Worm (Caenorhabditis elegans): ENCODE results near the gene nas-12.

The nas-12 gene

DNA sequence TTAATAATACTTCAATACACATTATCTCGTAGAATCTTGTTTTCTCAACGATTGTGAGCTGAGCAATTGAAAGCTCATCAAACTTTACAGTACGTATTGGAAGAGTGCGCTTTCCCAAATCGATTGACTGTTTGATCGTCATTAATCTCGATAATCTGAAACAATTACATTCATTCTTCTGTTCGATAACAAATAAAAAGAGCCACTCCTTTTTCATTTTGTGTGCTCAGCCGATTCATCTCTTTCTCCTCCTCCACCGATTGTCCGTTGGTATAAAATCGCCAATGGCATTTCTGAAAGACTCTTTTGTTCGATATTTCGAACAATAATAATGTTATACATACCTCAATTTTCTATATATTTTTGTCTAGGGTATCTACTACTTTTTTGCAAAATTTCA is at the start of gene nas-12:
nas-12 (plus strand) TSS at position 301 of the 400 bp plus-strand sequence.
- TF ChIP-seq ets-7 (tag; optimal IDR thresholded peaks at IDR 0.05), result no peak
- TF ChIP-seq scrt-1 (GFP tag; IDR thresholded peaks at IDR 0.05), result no peak
- no peak for TF ChIP-seq tra-4 (tag; optimal IDR thresholded peaks at IDR 0.05)
- no peak for TF ChIP-seq tbx-11 (GFP tag; IDR thresholded peaks at IDR 0.05)
- TF ChIP-seq aly-1 (tag; optimal IDR thresholded peaks at IDR 0.05), result no peak
- TF ChIP-seq hnd-1 (tag; optimal IDR thresholded peaks at IDR 0.05), result no peak
- TF ChIP-seq hmg-4 (GFP tag; optimal IDR thresholded peaks at IDR 0.05), result no peak
- TF ChIP-seq F13C5.2 (tag; optimal IDR thresholded peaks at IDR 0.05), result no peak
- no peak for TF ChIP-seq ceh-13 (GFP tag; optimal IDR thresholded peaks at IDR 0.05)
- TF ChIP-seq sea-1 (GFP tag; conservative IDR thresholded peaks at IDR 0.05), result no peak
- no peak for TF ChIP-seq hmbx-1 (tag; optimal IDR thresholded peaks at IDR 0.05)
- TF ChIP-seq B0310.2 (tag; optimal IDR thresholded peaks at IDR 0.05), result no peak
- no peak for TF ChIP-seq tbx-37 (GFP tag; conservative IDR thresholded peaks at IDR 0.05)
- TF ChIP-seq ama-1 (optimal IDR thresholded peaks at IDR 0.05), result no peak
- no peak for TF ChIP-seq pes-1 (GFP tag; IDR thresholded peaks at IDR 0.05)
- TF ChIP-seq flt-1 (GFP tag; IDR thresholded peaks at IDR 0.05), result no peak
- no peak for TF ChIP-seq ceh-36 (tag; optimal IDR thresholded peaks at IDR 0.05)

DNA sequence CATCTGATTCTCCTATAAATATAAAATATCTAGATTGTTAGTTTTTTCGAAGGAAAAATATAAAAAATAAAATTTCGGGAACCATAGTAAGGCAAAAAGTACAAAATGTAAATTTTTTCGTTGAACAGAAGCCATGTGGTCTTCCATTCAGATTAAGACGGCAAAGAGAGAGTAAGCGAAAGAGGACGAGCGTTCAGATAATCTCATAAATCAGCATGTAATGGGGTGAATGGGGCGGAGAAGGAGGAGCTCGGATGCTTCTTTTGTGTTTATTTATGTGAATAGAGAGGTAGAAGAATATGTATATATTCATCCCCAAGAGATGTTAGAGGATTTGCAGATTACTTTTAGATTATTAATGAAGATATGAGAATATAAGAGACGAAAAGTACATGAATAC is 49.5 kb upstream of the nas-12 start, which contains the start of gene pxf-1:
pxf-1 (minus strand) TSS at position 14 of the 400 bp plus-strand sequence.
- TF ChIP-seq tbx-11 (GFP tag; IDR thresholded peaks at IDR 0.05) (no peak), hmg-4 (GFP tag; optimal IDR thresholded peaks at IDR 0.05) (no peak), aly-1 (tag; optimal IDR thresholded peaks at IDR 0.05) (no peak), sea-1 (GFP tag; conservative IDR thresholded peaks at IDR 0.05) (no peak)

ce11 chrIV:10174932-10175732 is 48.7 kb upstream of the nas-12 start:
- TF ChIP-seq aly-1 (tag; optimal IDR thresholded peaks at IDR 0.05) (no peak), B0310.2 (tag; optimal IDR thresholded peaks at IDR 0.05) (peak; percentile 45), pes-1 (GFP tag; IDR thresholded peaks at IDR 0.05) (no peak), tbx-37 (GFP tag; conservative IDR thresholded peaks at IDR 0.05) (no peak), ama-1 (optimal IDR thresholded peaks at IDR 0.05) (no peak), scrt-1 (GFP tag; IDR thresholded peaks at IDR 0.05) (no peak), flt-1 (GFP tag; IDR thresholded peaks at IDR 0.05) (no peak), F13C5.2 (tag; optimal IDR thresholded peaks at IDR 0.05) (no peak), tbx-11 (GFP tag; IDR thresholded peaks at IDR 0.05) (no peak), ceh-36 (tag; optimal IDR thresholded peaks at IDR 0.05) (peak; percentile 28), hmg-4 (GFP tag; optimal IDR thresholded peaks at IDR 0.05) (peak; percentile 79)

- TF ChIP-seq tra-4 (tag; optimal IDR thresholded peaks at IDR 0.05) (no peak), ceh-13 (GFP tag; optimal IDR thresholded peaks at IDR 0.05) (no peak)
These were observed 47.5 kb upstream of the nas-12 start, which contains the start of gene rack-1 for ce11 chrIV:10176252-10176730. TSS of gene rack-1 (plus strand) at chrIV:10176680.

DNA sequence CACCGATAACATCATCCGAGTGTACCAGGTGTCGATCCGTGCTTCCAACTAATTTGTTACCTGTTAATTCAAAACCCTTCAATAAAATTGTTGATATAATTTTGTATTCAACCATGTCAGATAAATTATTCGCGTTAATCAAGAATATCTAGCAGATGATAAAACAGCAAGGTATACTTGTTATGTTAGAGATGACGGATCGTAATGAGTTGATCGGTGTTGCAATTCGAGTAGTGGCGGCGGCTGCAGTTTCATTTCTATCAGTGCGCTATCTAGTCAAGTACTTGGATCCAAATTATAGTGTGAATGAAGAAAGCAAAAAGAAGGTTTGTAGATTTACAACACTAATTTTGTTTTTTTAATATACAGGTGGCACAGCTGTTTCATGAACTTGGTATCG is 46.0 kb upstream of the nas-12 start, which contains the start of gene mspn-1:
mspn-1 (plus strand) TSS at position 190 of the 400 bp plus-strand sequence.
- TF ChIP-seq ets-7 (tag; optimal IDR thresholded peaks at IDR 0.05), result no peak
- TF ChIP-seq scrt-1 (GFP tag; IDR thresholded peaks at IDR 0.05), result no peak
- no peak for TF ChIP-seq ama-1 (optimal IDR thresholded peaks at IDR 0.05)
- no peak for TF ChIP-seq F13C5.2 (tag; optimal IDR thresholded peaks at IDR 0.05)
- TF ChIP-seq aly-1 (tag; optimal IDR thresholded peaks at IDR 0.05), result no peak
- TF ChIP-seq hmg-4 (GFP tag; optimal IDR thresholded peaks at IDR 0.05), result no peak
- TF ChIP-seq ceh-36 (tag; optimal IDR thresholded peaks at IDR 0.05), result no peak
- no peak for TF ChIP-seq tbx-11 (GFP tag; IDR thresholded peaks at IDR 0.05)
- no peak for TF ChIP-seq flt-1 (GFP tag; IDR thresholded peaks at IDR 0.05)
- TF ChIP-seq B0310.2 (tag; optimal IDR thresholded peaks at IDR 0.05), result no peak
- TF ChIP-seq hnd-1 (tag; optimal IDR thresholded peaks at IDR 0.05), result no peak
- no peak for TF ChIP-seq tra-4 (tag; optimal IDR thresholded peaks at IDR 0.05)
- TF ChIP-seq sea-1 (GFP tag; conservative IDR thresholded peaks at IDR 0.05), result no peak
- TF ChIP-seq tbx-37 (GFP tag; conservative IDR thresholded peaks at IDR 0.05), result no peak
- no peak for TF ChIP-seq hmbx-1 (tag; optimal IDR thresholded peaks at IDR 0.05)
- TF ChIP-seq ceh-13 (GFP tag; optimal IDR thresholded peaks at IDR 0.05), result no peak
- no peak for TF ChIP-seq pes-1 (GFP tag; IDR thresholded peaks at IDR 0.05)

DNA sequence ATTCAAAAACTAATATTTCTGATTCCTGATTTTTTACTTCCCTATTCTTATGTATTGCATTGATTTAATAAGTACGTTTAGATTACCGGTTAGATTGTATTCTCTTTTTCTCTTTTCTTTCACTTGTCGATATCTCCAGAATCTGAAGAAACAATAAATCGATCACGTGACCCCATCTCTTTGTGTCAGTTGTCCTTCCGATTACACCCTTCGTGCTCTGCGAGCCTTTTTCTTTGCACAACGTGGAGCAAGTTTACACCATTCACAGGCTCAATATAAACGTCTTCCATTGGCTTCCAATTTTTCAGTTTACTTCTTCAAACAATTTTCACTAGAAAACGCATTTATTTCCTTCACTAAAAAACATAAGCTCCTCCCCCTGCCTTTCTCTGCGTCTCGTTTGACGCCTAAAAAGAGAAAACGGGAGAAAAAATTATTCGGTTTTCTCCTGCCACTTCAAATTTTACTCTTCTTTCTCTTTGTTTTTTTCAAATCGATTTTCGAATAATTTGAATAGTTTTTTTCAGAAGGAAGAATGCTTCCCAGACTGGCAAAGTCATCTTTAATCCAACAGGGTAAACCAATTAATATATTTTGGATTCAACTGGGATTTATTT is 43.6 kb upstream of the nas-12 start, which contains the start of gene gta-1:
gta-1 (plus strand) TSS at position 528 of the 617 bp plus-strand sequence.
- TF ChIP-seq ceh-36 (tag; optimal IDR thresholded peaks at IDR 0.05) (no peak), flt-1 (GFP tag; IDR thresholded peaks at IDR 0.05) (no peak), ama-1 (optimal IDR thresholded peaks at IDR 0.05) (no peak), F13C5.2 (tag; optimal IDR thresholded peaks at IDR 0.05) (no peak), tbx-37 (GFP tag; conservative IDR thresholded peaks at IDR 0.05) (no peak)

ce11 chrIV:10188505-10188904 is 35.3 kb upstream of the nas-12 start:
- no peak for TF ChIP-seq aly-1 (tag; optimal IDR thresholded peaks at IDR 0.05)
- no peak for TF ChIP-seq F13C5.2 (tag; optimal IDR thresholded peaks at IDR 0.05)
- TF ChIP-seq tbx-11 (GFP tag; IDR thresholded peaks at IDR 0.05), result no peak
- TF ChIP-seq sea-1 (GFP tag; conservative IDR thresholded peaks at IDR 0.05), result no peak
- no peak for TF ChIP-seq ama-1 (optimal IDR thresholded peaks at IDR 0.05)
- TF ChIP-seq ceh-36 (tag; optimal IDR thresholded peaks at IDR 0.05), result no peak
- TF ChIP-seq scrt-1 (GFP tag; IDR thresholded peaks at IDR 0.05), result no peak
- TF ChIP-seq hnd-1 (tag; optimal IDR thresholded peaks at IDR 0.05), result no peak
- TF ChIP-seq ceh-13 (GFP tag; optimal IDR thresholded peaks at IDR 0.05), result no peak
- no peak for TF ChIP-seq tra-4 (tag; optimal IDR thresholded peaks at IDR 0.05)
- no peak for TF ChIP-seq flt-1 (GFP tag; IDR thresholded peaks at IDR 0.05)
- no peak for TF ChIP-seq ets-7 (tag; optimal IDR thresholded peaks at IDR 0.05)
- TF ChIP-seq hmbx-1 (tag; optimal IDR thresholded peaks at IDR 0.05), result no peak
- no peak for TF ChIP-seq hmg-4 (GFP tag; optimal IDR thresholded peaks at IDR 0.05)
- TF ChIP-seq tbx-37 (GFP tag; conservative IDR thresholded peaks at IDR 0.05), result no peak
- TF ChIP-seq B0310.2 (tag; optimal IDR thresholded peaks at IDR 0.05), result no peak

All from whole organism, early embryonic.